Fruit fly (Drosophila melanogaster): ENCODE results near the gene CG4598.
A peak's percentile ranks its signal among the peaks of the same experiment; 100 is the strongest.

The CG4598 gene

DNA sequence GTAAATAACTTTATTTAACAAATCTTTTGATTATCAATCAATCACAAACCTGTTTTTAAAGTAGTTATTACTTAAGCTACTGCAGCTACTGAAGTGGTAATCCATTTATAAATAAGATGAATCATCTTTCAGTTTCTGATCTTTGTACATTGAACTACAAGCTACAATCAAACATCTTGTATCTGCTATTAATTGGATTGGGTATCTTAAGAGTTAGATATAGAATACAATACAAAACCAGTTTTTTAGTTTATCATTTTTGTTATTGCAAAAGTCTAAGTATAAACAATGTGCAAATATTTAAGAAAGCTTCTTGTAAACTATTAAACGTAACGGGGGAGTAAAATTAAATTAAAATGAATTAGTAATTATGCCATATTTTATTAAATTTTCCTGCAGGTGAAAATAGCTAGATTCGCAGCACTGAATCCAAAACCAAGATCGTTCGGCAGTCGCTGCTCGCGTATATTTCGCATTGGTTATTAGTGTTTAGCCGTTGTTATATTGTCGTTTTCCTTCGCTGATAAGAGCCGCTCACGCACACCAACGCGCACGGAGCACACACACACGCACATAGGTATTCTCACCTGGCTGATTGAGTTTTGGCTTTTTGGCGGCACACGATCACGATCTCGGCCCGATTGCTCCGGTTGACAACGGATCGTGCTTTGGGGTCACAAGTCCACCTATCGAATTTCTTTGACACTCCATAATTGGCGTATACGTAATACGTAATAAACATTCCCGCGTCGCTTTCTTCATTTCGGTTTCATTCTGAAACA lies 29.5 kb downstream of the CG4598 start (continued):
- no peak for TF ChIP-seq CG13624 (GFP tag; optimal IDR thresholded peaks at IDR 0.05)
- no peak for TF ChIP-seq CG10366 (GFP tag; IDR thresholded peaks at IDR 0.05)
- no peak for TF ChIP-seq ttk (GFP tag; IDR thresholded peaks at IDR 0.05)
- no peak for TF ChIP-seq CG30431 (GFP tag; optimal IDR thresholded peaks at IDR 0.05)
- no peak for TF ChIP-seq Stat92E (GFP tag; optimal IDR thresholded peaks at IDR 0.05)
- peak; percentile 8 for TF ChIP-seq CG18599 (GFP tag; optimal IDR thresholded peaks at IDR 0.05)
- no peak for TF ChIP-seq cato (GFP tag; optimal IDR thresholded peaks at IDR 0.05; ENCODE audit: borderline replicate concordance)
- TF ChIP-seq chinmo (GFP tag; IDR thresholded peaks at IDR 0.05; ENCODE audit: partially characterized antibody), result peak; percentile 84; the same call in 3 of the 4 replicates
- peak; percentile 39 for TF ChIP-seq B-H2 (GFP tag; optimal IDR thresholded peaks at IDR 0.05)
- TF ChIP-seq B-H1 (GFP tag; IDR thresholded peaks at IDR 0.05), result no peak
- TF ChIP-seq CG8388 (GFP tag; optimal IDR thresholded peaks at IDR 0.05), result no peak
- no peak for TF ChIP-seq CG2116 (GFP tag; optimal IDR thresholded peaks at IDR 0.05)
- no peak for TF ChIP-seq ase (GFP tag; IDR thresholded peaks at IDR 0.05)
- TF ChIP-seq CG10147 (GFP tag; optimal IDR thresholded peaks at IDR 0.05), result no peak
- TF ChIP-seq CG9797 (GFP tag; optimal IDR thresholded peaks at IDR 0.05), result no peak
- 0 out of 3 replicates have a peak, but pooled peaks have one; percentile 23 for TF ChIP-seq ci (GFP tag; IDR thresholded peaks at IDR 0.05)
- TF ChIP-seq grn (GFP tag; optimal IDR thresholded peaks at IDR 0.05), result peak; percentile 66
- TF ChIP-seq repo (GFP tag; optimal IDR thresholded peaks at IDR 0.05), result no peak
- peak; percentile 17 for TF ChIP-seq sens (GFP tag)
- no peak for TF ChIP-seq Dp (GFP tag; optimal IDR thresholded peaks at IDR 0.05)
- no peak for TF ChIP-seq CG7786 (GFP tag; optimal IDR thresholded peaks at IDR 0.05)
- peak; percentile 13 for TF ChIP-seq CG3995 (GFP tag; optimal IDR thresholded peaks at IDR 0.05)
- no peak for TF ChIP-seq tin (GFP tag; optimal IDR thresholded peaks at IDR 0.05)
- TF ChIP-seq YL-1 (GFP tag; optimal IDR thresholded peaks at IDR 0.05), result no peak
- TF ChIP-seq disco-r (GFP tag; optimal IDR thresholded peaks at IDR 0.05), result no peak
- TF ChIP-seq al (GFP tag; IDR thresholded peaks at IDR 0.05), result no peak
- TF ChIP-seq CG4328 (GFP tag; optimal IDR thresholded peaks at IDR 0.05), result no peak
- TF ChIP-seq CG12769 (tag; optimal IDR thresholded peaks at IDR 0.05), result peak; percentile 75
- TF ChIP-seq pita (GFP tag; optimal IDR thresholded peaks at IDR 0.05), result no peak
- no peak for TF ChIP-seq knrl (GFP tag; IDR thresholded peaks at IDR 0.05; ENCODE audit: partially characterized antibody)
- TF ChIP-seq CG13775 (GFP tag; optimal IDR thresholded peaks at IDR 0.05), result no peak
- no peak for TF ChIP-seq CG30020 (tag; optimal IDR thresholded peaks at IDR 0.05)
- TF ChIP-seq Side (GFP tag; optimal IDR thresholded peaks at IDR 0.05), result no peak
- no peak for TF ChIP-seq jigr1 (GFP tag; IDR thresholded peaks at IDR 0.05)
- TF ChIP-seq gce (GFP tag; IDR thresholded peaks at IDR 0.05), result no peak
- TF ChIP-seq CG12155 (GFP tag; optimal IDR thresholded peaks at IDR 0.05), result no peak
- TF ChIP-seq ab (GFP tag; optimal IDR thresholded peaks at IDR 0.05), result no peak
- TF ChIP-seq sob (GFP tag; IDR thresholded peaks at IDR 0.05), result peak; percentile 22; the same call in 1 of the 2 replicates
- TF ChIP-seq CG3281 (GFP tag; optimal IDR thresholded peaks at IDR 0.05), result no peak
- TF ChIP-seq Hr3 (GFP tag; optimal IDR thresholded peaks at IDR 0.05), result no peak
- peak; percentile 21; the same call in 1 of the 2 replicates for TF ChIP-seq CG32532 (GFP tag; IDR thresholded peaks at IDR 0.05)
- TF ChIP-seq CG10462 (GFP tag; optimal IDR thresholded peaks at IDR 0.05), result no peak
- no peak for TF ChIP-seq Rx (GFP tag; IDR thresholded peaks at IDR 0.05)
- TF ChIP-seq CG9727 (GFP tag; optimal IDR thresholded peaks at IDR 0.05), result no peak
- TF ChIP-seq chif (GFP tag; optimal IDR thresholded peaks at IDR 0.05), result no peak
- TF ChIP-seq twi (tag; optimal IDR thresholded peaks at IDR 0.05), result no peak
- peak; percentile 19; the same call in 1 of the 2 replicates for TF ChIP-seq amos (GFP tag; IDR thresholded peaks at IDR 0.05; ENCODE audit: partially characterized antibody)
- no peak for TF ChIP-seq ewg (GFP tag; optimal IDR thresholded peaks at IDR 0.05)
- TF ChIP-seq CG15514 (GFP tag; optimal IDR thresholded peaks at IDR 0.05), result no peak

Data from whole organism, embryonic.